Fruit fly (Drosophila melanogaster) whole organism, embryonic: ENCODE results near the gene CG9393.

Experiments
- Atf3 ChIP-seq: fragments of 200-800 bp; sonication (Bioruptor generic); optimal IDR thresholded peaks from 3 replicates; lab custom pipeline; 2016; ENCODE audit warnings: missing biosample characterization, missing genetic modification characterization
- CG10267 ChIP-seq: fragments of 200-800 bp; sonication (Bioruptor generic); optimal IDR thresholded peaks from 2 replicates; lab custom pipeline; 2018; ENCODE audit warnings: missing biosample characterization, mild to moderate bottlenecking, missing genetic modification characterization, moderate library complexity
- CG10462 ChIP-seq: fragments of 200-800 bp; sonication (Bioruptor generic); optimal IDR thresholded peaks from 2 replicates; lab custom pipeline; 2016; ENCODE audit warnings: missing biosample characterization, missing genetic modification characterization
- CG10543 ChIP-seq: fragments of 200-800 bp; sonication (Bioruptor generic); optimal IDR thresholded peaks from 3 replicates; lab custom pipeline; 2017; ENCODE audit warnings: missing biosample characterization, mild to moderate bottlenecking, missing genetic modification characterization, moderate library complexity
- CG11723 ChIP-seq: fragments of 200-800 bp; sonication (Bioruptor generic); optimal IDR thresholded peaks from 2 replicates; lab custom pipeline; 2017; ENCODE audit warnings: missing biosample characterization, mild to moderate bottlenecking, missing genetic modification characterization
- CG13624 ChIP-seq: fragments of 200-800 bp; sonication (Bioruptor generic); optimal IDR thresholded peaks from 2 replicates; lab custom pipeline; 2016; ENCODE audit warnings: missing biosample characterization, missing genetic modification characterization
- CG15269 ChIP-seq: fragments of 200-800 bp; sonication (Bioruptor generic); optimal IDR thresholded peaks from 2 replicates; lab custom pipeline; 2018; ENCODE audit warnings: missing biosample characterization, mild to moderate bottlenecking, missing genetic modification characterization, moderate library complexity
- CG17328 ChIP-seq: fragments of 200-800 bp; sonication (Bioruptor generic); IDR thresholded peaks from 2 replicates; pipeline ENCODE4 v1.3.6; 2022; ENCODE audit warnings: missing biosample characterization, missing genetic modification characterization
- CG17385 ChIP-seq: fragments of 200-800 bp; sonication (Bioruptor generic); optimal IDR thresholded peaks from 3 replicates; lab custom pipeline; 2018; ENCODE audit warnings: missing biosample characterization, mild to moderate bottlenecking, missing genetic modification characterization
- CG17612 ChIP-seq: fragments of 200-800 bp; sonication (Bioruptor generic); IDR thresholded peaks from 2 replicates; pipeline ENCODE4 v1.3.6; 2022; ENCODE audit warnings: missing biosample characterization, missing genetic modification characterization
- CG18011 ChIP-seq: fragments of 200-800 bp; sonication (Bioruptor generic); optimal IDR thresholded peaks from 2 replicates; lab custom pipeline; 2017; ENCODE audit warnings: missing biosample characterization, missing genetic modification characterization, mild to moderate bottlenecking, moderate library complexity, missing genotype
- CG18476 ChIP-seq: fragments of 200-800 bp; sonication (Bioruptor generic); optimal IDR thresholded peaks from 2 replicates; lab custom pipeline; 2016; ENCODE audit warnings: missing biosample characterization, mild to moderate bottlenecking, missing genetic modification characterization
- CG2678 ChIP-seq: fragments of 200-800 bp; sonication (Bioruptor generic); optimal IDR thresholded peaks from 3 replicates; lab custom pipeline; 2019; ENCODE audit warnings: missing biosample characterization, mild to moderate bottlenecking, missing genetic modification characterization, moderate library complexity
- CG31365 ChIP-seq: fragments of 200-800 bp; sonication (Bioruptor generic); optimal IDR thresholded peaks from 2 replicates; lab custom pipeline; 2018; ENCODE audit warnings: missing biosample characterization, mild to moderate bottlenecking, missing genetic modification characterization
- CG31388 ChIP-seq: fragments of 200-800 bp; sonication (Bioruptor generic); optimal IDR thresholded peaks from 2 replicates; lab custom pipeline; 2016; ENCODE audit warnings: missing biosample characterization, missing genetic modification characterization
- CG3995 ChIP-seq: fragments of 200-800 bp; sonication (Bioruptor generic); optimal IDR thresholded peaks from 3 replicates; lab custom pipeline; 2016; ENCODE audit warnings: missing biosample characterization, missing genetic modification characterization
- CG4282 ChIP-seq: fragments of 200-800 bp; sonication (Bioruptor generic); optimal IDR thresholded peaks from 2 replicates; lab custom pipeline; 2016; ENCODE audit warnings: missing biosample characterization, missing genetic modification characterization
- CG7745 ChIP-seq: fragments of 200-800 bp; sonication (Bioruptor generic); optimal IDR thresholded peaks from 2 replicates; lab custom pipeline; 2018; ENCODE audit warnings: missing biosample characterization, mild to moderate bottlenecking, missing genetic modification characterization, moderate library complexity
- CG7963 ChIP-seq: fragments of 200-800 bp; sonication (Bioruptor generic); IDR thresholded peaks from 3 replicates; pipeline ENCODE4 v1.3.6; 2022; ENCODE audit warnings: missing biosample characterization, missing genetic modification characterization; ENCODE audit not compliant: partially characterized antibody
- CG7987 ChIP-seq: fragments of 200-800 bp; sonication (Bioruptor generic); optimal IDR thresholded peaks from 2 replicates; lab custom pipeline; 2018; ENCODE audit warnings: missing biosample characterization, mild to moderate bottlenecking, missing genetic modification characterization, moderate library complexity
- CG9437 ChIP-seq: fragments of 200-800 bp; sonication (Bioruptor generic); optimal IDR thresholded peaks from 2 replicates; lab custom pipeline; 2018; ENCODE audit warnings: missing biosample characterization, mild to moderate bottlenecking, missing genetic modification characterization
- Camta ChIP-seq: fragments of 200-800 bp; sonication (Bioruptor generic); optimal IDR thresholded peaks from 2 replicates; lab custom pipeline; 2016; ENCODE audit warnings: missing biosample characterization, missing genetic modification characterization
- CrebB ChIP-seq: fragments of 200-800 bp; sonication (Bioruptor generic); optimal IDR thresholded peaks from 3 replicates; lab custom pipeline; 2018; ENCODE audit warnings: missing biosample characterization, mild to moderate bottlenecking, missing genetic modification characterization
- Dfd ChIP-seq, 2 experiments: fragments of >200 bp; optimal IDR thresholded peaks; 2 replicates each; lab custom pipeline; 2017; ENCODE audit warnings: missing biosample characterization in 2 of 2, missing genetic modification characterization in 2 of 2
- Dip2 ChIP-seq: fragments of 200-800 bp; sonication (Bioruptor generic); IDR thresholded peaks from 2 replicates; pipeline ENCODE4 v1.3.6; 2022; ENCODE audit warnings: missing biosample characterization, missing genetic modification characterization
- Ets97D ChIP-seq: fragments of 200-800 bp; sonication (Bioruptor generic); optimal IDR thresholded peaks from 3 replicates; lab custom pipeline; 2016; ENCODE audit warnings: missing biosample characterization, missing genetic modification characterization
- H15 ChIP-seq: fragments of 200-800 bp; sonication (Bioruptor generic); IDR thresholded peaks from 3 replicates; pipeline ENCODE4 v1.3.6; 2022; ENCODE audit warnings: missing biosample characterization, missing genetic modification characterization
- HLH54F ChIP-seq: fragments of 200-800 bp; sonication (Bioruptor generic); optimal IDR thresholded peaks from 3 replicates; lab custom pipeline; 2016; ENCODE audit warnings: missing biosample characterization, missing genetic modification characterization
- Hand ChIP-seq: fragments of 200-800 bp; sonication (Bioruptor generic); optimal IDR thresholded peaks from 2 replicates; lab custom pipeline; 2017; ENCODE audit warnings: mild to moderate bottlenecking, missing biosample characterization, missing genetic modification reagents, missing genetic modification characterization
- Hr39 ChIP-seq: fragments of >200 bp; optimal IDR thresholded peaks from 2 replicates; lab custom pipeline; 2017
- Meics ChIP-seq: fragments of 200-800 bp; sonication (Bioruptor generic); optimal IDR thresholded peaks from 2 replicates; lab custom pipeline; 2017; ENCODE audit warnings: missing biosample characterization, mild to moderate bottlenecking, missing genetic modification characterization
- Mes4 ChIP-seq: fragments of 200-800 bp; sonication (Bioruptor generic); optimal IDR thresholded peaks from 2 replicates; lab custom pipeline; 2016; ENCODE audit warnings: missing biosample characterization, missing genetic modification characterization
- NC2β ChIP-seq: fragments of 200-800 bp; sonication (Bioruptor generic); optimal IDR thresholded peaks from 2 replicates; lab custom pipeline; 2016; ENCODE audit warnings: missing biosample characterization, missing genetic modification characterization
- NfI ChIP-seq: fragments of 200-800 bp; sonication (Bioruptor generic); optimal IDR thresholded peaks from 3 replicates; lab custom pipeline; 2018; ENCODE audit warnings: missing biosample characterization, mild to moderate bottlenecking, missing genetic modification characterization, moderate library complexity
- Opbp ChIP-seq: fragments of 200-800 bp; sonication (Bioruptor generic); IDR thresholded peaks from 3 replicates; pipeline ENCODE4 v1.3.6; 2022; ENCODE audit warnings: missing biosample characterization, missing genetic modification characterization; ENCODE audit not compliant: partially characterized antibody
- Rfx ChIP-seq: fragments of 200-800 bp; sonication (Bioruptor generic); IDR thresholded peaks from 2 replicates; pipeline ENCODE4 v1.3.6; 2022; ENCODE audit warnings: missing biosample characterization, missing genetic modification characterization
- Six4 ChIP-seq: fragments of 200-800 bp; sonication (Bioruptor generic); optimal IDR thresholded peaks from 2 replicates; lab custom pipeline; 2016; ENCODE audit warnings: missing biosample characterization, missing genetic modification characterization
- Ssrp ChIP-seq: fragments of 200-800 bp; sonication (Bioruptor generic); optimal IDR thresholded peaks from 2 replicates; lab custom pipeline; 2018; ENCODE audit warnings: missing biosample characterization, mild to moderate bottlenecking, missing genetic modification characterization, moderate library complexity
- bab2 ChIP-seq: fragments of 200-800 bp; sonication (Bioruptor generic); optimal IDR thresholded peaks from 2 replicates; lab custom pipeline; 2016; ENCODE audit warnings: missing biosample characterization, missing genetic modification characterization
- da ChIP-seq: fragments of 200-800 bp; sonication (Bioruptor generic); optimal IDR thresholded peaks from 2 replicates; lab custom pipeline; 2016; ENCODE audit warnings: missing biosample characterization, missing genetic modification characterization
- dm ChIP-seq: fragments of 200-800 bp; sonication (Bioruptor generic); optimal IDR thresholded peaks from 3 replicates; lab custom pipeline; 2016; ENCODE audit warnings: missing biosample characterization, missing genetic modification characterization
- eyg ChIP-seq: fragments of 200-800 bp; sonication (Bioruptor generic); optimal IDR thresholded peaks from 3 replicates; lab custom pipeline; 2016; ENCODE audit warnings: missing biosample characterization, missing genetic modification characterization
- fu2 ChIP-seq: fragments of 200-800 bp; sonication (Bioruptor generic); optimal IDR thresholded peaks from 2 replicates; lab custom pipeline; 2016; ENCODE audit warnings: missing biosample characterization, missing genetic modification characterization
- gro ChIP-seq: fragments of 200-800 bp; sonication (Bioruptor generic); optimal IDR thresholded peaks from 2 replicates; lab custom pipeline; 2016; ENCODE audit warnings: missing biosample characterization, missing genetic modification characterization
- gsb-n ChIP-seq: fragments of 200-800 bp; sonication (Bioruptor generic); optimal IDR thresholded peaks from 3 replicates; lab custom pipeline; 2018; ENCODE audit warnings: missing biosample characterization, mild to moderate bottlenecking, missing genetic modification characterization
- insv ChIP-seq, 2 experiments: fragments of 200-800 bp; sonication (Bioruptor generic); optimal IDR thresholded peaks; 3 replicates each; lab custom pipeline; 2016 to 2018; ENCODE audit warnings: missing biosample characterization in 2 of 2, missing genetic modification characterization in 2 of 2
- nmo ChIP-seq: fragments of 200-800 bp; sonication (Bioruptor generic); optimal IDR thresholded peaks from 2 replicates; lab custom pipeline; 2018; ENCODE audit warnings: missing biosample characterization, mild to moderate bottlenecking, missing genetic modification characterization, moderate library complexity
- pnt ChIP-seq: fragments of 200-800 bp; sonication (Bioruptor generic); optimal IDR thresholded peaks from 3 replicates; lab custom pipeline; 2016; ENCODE audit warnings: missing biosample characterization, missing genetic modification characterization
- pum ChIP-seq: fragments of 200-800 bp; sonication (Bioruptor generic); optimal IDR thresholded peaks from 2 replicates; lab custom pipeline; 2016; ENCODE audit warnings: missing biosample characterization, missing genetic modification characterization
- so ChIP-seq: fragments of 200-800 bp; sonication (Bioruptor generic); IDR thresholded peaks from 3 replicates; pipeline ENCODE4 v1.3.6; 2022; ENCODE audit warnings: missing biosample characterization, missing genetic modification characterization
- tgo ChIP-seq: fragments of 200-800 bp; sonication (Bioruptor generic); IDR thresholded peaks from 3 replicates; pipeline ENCODE4 v1.3.6; 2022; ENCODE audit warnings: missing biosample characterization, missing genetic modification characterization

Gene CG9393

dm6 chr3R:9559413-9560014, 4.0 kb downstream of the CG9393 start, which contains the start of the genes AP-1mu and MBD-like (continued):
- TF ChIP-seq CG31365 (tag; lab: Kevin White, UChicago) (no peak), CG17612 (no peak), CG18011 (GFP tag; lab: Kevin White, UChicago) (no peak), CG17328 (no peak), da (GFP tag; lab: Kevin White, UChicago) (peak; percentile 16), CG7745 (tag; lab: Kevin White, UChicago) (no peak), bab2 (peak; percentile 62), gro (GFP tag; lab: Kevin White, UChicago) (peak; percentile 65), so (GFP tag; lab: Robert Waterston, UW) (no peak), CG10543 (GFP tag; lab: Kevin White, UChicago) (peak; percentile 64), Meics (GFP tag; lab: Kevin White, UChicago) (peak; percentile 48), Opbp (GFP tag; lab: Robert Waterston, UW) (no peak), Hand (no peak), Dip2 (GFP tag; lab: Robert Waterston, UW) (no peak), dm (GFP tag; lab: Kevin White, UChicago) (peak; percentile 30), NC2β (GFP tag; lab: Kevin White, UChicago) (peak; percentile 76), NfI (GFP tag; lab: Kevin White, UChicago) (peak; percentile 72), eyg (GFP tag; lab: Kevin White, UChicago) (peak; percentile 19), pum (peak; percentile 57), CG4282 (GFP tag; lab: Kevin White, UChicago) (no peak), CG7987 (GFP tag; lab: Kevin White, UChicago) (peak; percentile 4), CG15269 (tag; lab: Kevin White, UChicago) (no peak), CG3995 (GFP tag; lab: Kevin White, UChicago) (peak; percentile 51), nmo (GFP tag; lab: Kevin White, UChicago) (peak; percentile 74), fu2 (GFP tag; lab: Kevin White, UChicago) (peak; percentile 50), Dfd (GFP tag; optimal IDR thresholded peaks at IDR 0.05; lab: Kevin White, UChicago) (no peak), CG11723 (GFP tag; lab: Kevin White, UChicago) (peak; percentile 15), CG31388 (GFP tag; lab: Kevin White, UChicago) (peak; percentile 2), CG9437 (GFP tag; lab: Kevin White, UChicago) (peak; percentile 62), Atf3 (GFP tag; lab: Kevin White, UChicago) (peak; percentile 65), H15 (GFP tag; lab: Robert Waterston, UW) (0 out of 3 replicates have a peak, but pooled peaks have one; percentile 18), CG17385 (GFP tag; lab: Kevin White, UChicago) (peak; percentile 81), tgo (GFP tag; lab: Robert Waterston, UW) (peak; percentile 65), Mes4 (GFP tag; lab: Kevin White, UChicago) (peak; percentile 31), pnt (GFP tag; lab: Kevin White, UChicago) (peak; percentile 50), Ets97D (GFP tag; lab: Kevin White, UChicago) (peak; percentile 61), CG10267 (peak; percentile 97), Ssrp (tag; lab: Kevin White, UChicago) (peak; percentile 54), CG2678 (tag; lab: Kevin White, UChicago) (peak; percentile 64), CG18476 (peak; percentile 62), CrebB (tag; lab: Kevin White, UChicago) (no peak), Camta (GFP tag; lab: Kevin White, UChicago) (peak; percentile 74), insv (GFP tag; optimal IDR thresholded peaks at IDR 0.05; lab: Kevin White, UChicago) (peak; percentile 68 to 97), CG10462 (peak; percentile 41), Six4 (peak; percentile 20), CG7963 (GFP tag; lab: Robert Waterston, UW) (no peak), Rfx (GFP tag; lab: Robert Waterston, UW) (peak; percentile 76), Hr39 (lab: Kevin White, UChicago) (no peak), gsb-n (tag; lab: Kevin White, UChicago) (no peak), HLH54F (GFP tag; lab: Kevin White, UChicago) (peak; percentile 80), CG13624 (GFP tag; lab: Kevin White, UChicago) (peak; percentile 55)
